Fruit fly (Drosophila melanogaster) whole organism, embryonic: ENCODE results near the gene Gr5a.
A peak's percentile ranks its signal among the peaks of the same experiment; 100 is the strongest.

Experiments used
- Ada2b ChIP-seq: fragments of 200-800 bp; sonication (Bioruptor generic); IDR thresholded peaks from 2 replicates; pipeline ENCODE4 v1.3.6; 2022; ENCODE audit warnings: missing biosample characterization, missing genetic modification characterization
- Aef1 ChIP-seq: fragments of 200-800 bp; sonication (Bioruptor generic); IDR thresholded peaks from 3 replicates; pipeline ENCODE4 v1.3.6; 2022; ENCODE audit warnings: missing biosample characterization, missing genetic modification characterization
- CG11398 ChIP-seq: fragments of 200-800 bp; sonication (Bioruptor generic); optimal IDR thresholded peaks from 2 replicates; lab custom pipeline; 2016; ENCODE audit warnings: missing biosample characterization, missing genetic modification characterization
- CG11723 ChIP-seq: fragments of 200-800 bp; sonication (Bioruptor generic); optimal IDR thresholded peaks from 2 replicates; lab custom pipeline; 2017; ENCODE audit warnings: missing biosample characterization, mild to moderate bottlenecking, missing genetic modification characterization
- CG13296 ChIP-seq: fragments of 200-800 bp; sonication (Bioruptor generic); optimal IDR thresholded peaks from 3 replicates; lab custom pipeline; 2018; ENCODE audit warnings: missing biosample characterization, mild to moderate bottlenecking, missing genetic modification characterization
- CG16815 ChIP-seq: fragments of 200-800 bp; sonication (Bioruptor generic); optimal IDR thresholded peaks from 3 replicates; lab custom pipeline; 2017; ENCODE audit warnings: missing biosample characterization, mild to moderate bottlenecking, missing genetic modification characterization
- CG2129 ChIP-seq: fragments of 200-800 bp; sonication (Bioruptor generic); IDR thresholded peaks from 2 replicates; pipeline ENCODE4 v1.3.6; 2022; ENCODE audit warnings: missing biosample characterization, missing genetic modification characterization; ENCODE audit not compliant: partially characterized antibody
- CG2889 ChIP-seq: fragments of 200-800 bp; sonication (Bioruptor generic); IDR thresholded peaks from 3 replicates; pipeline ENCODE4 v1.3.6; 2022; ENCODE audit warnings: missing biosample characterization, missing genetic modification characterization
- CG34224 ChIP-seq: fragments of 200-800 bp; sonication (Bioruptor generic); IDR thresholded peaks from 3 replicates; pipeline ENCODE4 v1.3.6; 2022; ENCODE audit warnings: missing biosample characterization, missing genetic modification characterization; ENCODE audit not compliant: partially characterized antibody
- CG3838 ChIP-seq: fragments of 200-800 bp; sonication (Bioruptor generic); optimal IDR thresholded peaks from 3 replicates; lab custom pipeline; 2016; ENCODE audit warnings: missing biosample characterization, missing genetic modification characterization
- CG43689 ChIP-seq: fragments of 200-800 bp; sonication (Bioruptor generic); IDR thresholded peaks from 2 replicates; pipeline ENCODE4 v1.3.6; 2022; ENCODE audit warnings: missing biosample characterization, missing genetic modification characterization
- CG4820 ChIP-seq: fragments of 200-800 bp; sonication (Bioruptor generic); optimal IDR thresholded peaks from 3 replicates; lab custom pipeline; 2016; ENCODE audit warnings: missing biosample characterization, missing genetic modification characterization
- CG6683 ChIP-seq: fragments of 200-800 bp; sonication (Bioruptor generic); optimal IDR thresholded peaks from 2 replicates; lab custom pipeline; 2017; ENCODE audit warnings: missing biosample characterization, mild to moderate bottlenecking, missing genetic modification characterization, missing genetic modification reagents
- CG6765 ChIP-seq: fragments of 200-800 bp; sonication (Bioruptor generic); optimal IDR thresholded peaks from 3 replicates; lab custom pipeline; 2017; ENCODE audit warnings: missing biosample characterization, mild to moderate bottlenecking, missing genetic modification characterization
- CG7928 ChIP-seq: fragments of 200-800 bp; sonication (Bioruptor generic); optimal IDR thresholded peaks from 2 replicates; lab custom pipeline; 2017; ENCODE audit warnings: missing biosample characterization, mild to moderate bottlenecking, missing genetic modification characterization
- CG8089 ChIP-seq: fragments of 200-800 bp; sonication (Bioruptor generic); optimal IDR thresholded peaks from 3 replicates; lab custom pipeline; 2016; ENCODE audit warnings: missing biosample characterization, missing genetic modification characterization
- CG8765 ChIP-seq: fragments of 200-800 bp; sonication (Bioruptor generic); IDR thresholded peaks from 2 replicates; pipeline ENCODE4 v1.3.6; 2022; ENCODE audit warnings: missing biosample characterization, missing genetic modification characterization
- CG8924 ChIP-seq: fragments of 200-800 bp; optimal IDR thresholded peaks from 3 replicates; lab custom pipeline; 2019; ENCODE audit warnings: missing biosample characterization, mild to moderate bottlenecking, missing genetic modification characterization, moderate library complexity
- CoRest ChIP-seq: fragments of 200-800 bp; sonication (Bioruptor generic); optimal IDR thresholded peaks from 3 replicates; lab custom pipeline; 2018; ENCODE audit warnings: missing biosample characterization, mild to moderate bottlenecking, missing genetic modification characterization, moderate library complexity
- D ChIP-seq, 2 experiments: fragments of 200-800 bp in 1 of 2; fragments of >200 bp in 1 of 2; sonication (Bioruptor generic) in 1 of 2; optimal IDR thresholded peaks; 2 replicates in 1 of 2; 3 replicates in 1 of 2; lab custom pipeline; 2017; ENCODE audit warnings: mild to moderate bottlenecking in 1 of 2, missing biosample characterization in 1 of 2, missing genetic modification characterization in 1 of 2, missing genetic modification reagents in 1 of 2
- Dad ChIP-seq: fragments of 200-800 bp; sonication (Bioruptor generic); optimal IDR thresholded peaks from 3 replicates; lab custom pipeline; 2016; ENCODE audit warnings: missing biosample characterization, missing genetic modification characterization
- Dip3 ChIP-seq: fragments of 200-800 bp; sonication (Bioruptor generic); optimal IDR thresholded peaks from 3 replicates; lab custom pipeline; 2016; ENCODE audit warnings: missing biosample characterization, missing genetic modification characterization
- Doc3 ChIP-seq: fragments of 200-800 bp; sonication (Bioruptor generic); IDR thresholded peaks from 3 replicates; pipeline ENCODE4 v1.3.6; 2022; ENCODE audit warnings: missing biosample characterization, missing genetic modification characterization; ENCODE audit not compliant: partially characterized antibody
- Drgx ChIP-seq: fragments of 200-800 bp; sonication (Bioruptor generic); IDR thresholded peaks from 2 replicates; pipeline ENCODE4 v1.3.6; 2022; ENCODE audit warnings: missing biosample characterization, missing genetic modification characterization
- Fer2 ChIP-seq: fragments of 200-800 bp; sonication (Bioruptor generic); optimal IDR thresholded peaks from 2 replicates; lab custom pipeline; 2018; ENCODE audit warnings: missing biosample characterization, mild to moderate bottlenecking, missing genetic modification characterization, moderate library complexity
- Lim3 ChIP-seq: fragments of 200-800 bp; sonication (Bioruptor generic); IDR thresholded peaks from 2 replicates; pipeline ENCODE4 v1.3.6; 2022; ENCODE audit warnings: missing biosample characterization, missing genetic modification characterization
- Lpt ChIP-seq: fragments of >200 bp; optimal IDR thresholded peaks from 2 replicates; lab custom pipeline; 2018; ENCODE audit warnings: missing biosample characterization, missing genetic modification characterization
- MTF-1 ChIP-seq: fragments of 200-800 bp; sonication (Bioruptor generic); optimal IDR thresholded peaks from 2 replicates; lab custom pipeline; 2018; ENCODE audit warnings: missing biosample characterization, mild to moderate bottlenecking, missing genetic modification characterization, borderline replicate concordance
- Neu2 ChIP-seq: fragments of 200-800 bp; sonication (Bioruptor generic); optimal IDR thresholded peaks from 3 replicates; lab custom pipeline; 2016; ENCODE audit warnings: missing biosample characterization, missing genetic modification characterization, borderline replicate concordance
- Scr ChIP-seq: fragments of 200-800 bp; sonication (Bioruptor generic); IDR thresholded peaks from 2 replicates; pipeline ENCODE4 v1.3.6; 2022; ENCODE audit warnings: missing biosample characterization, missing genetic modification characterization; ENCODE audit not compliant: partially characterized antibody
- Sry-δ ChIP-seq: fragments of 200-800 bp; sonication (Bioruptor generic); optimal IDR thresholded peaks from 2 replicates; lab custom pipeline; 2016; ENCODE audit warnings: missing biosample characterization, missing genetic modification characterization
- YL-1 ChIP-seq: fragments of 200-800 bp; sonication (Bioruptor generic); optimal IDR thresholded peaks from 3 replicates; lab custom pipeline; 2017; ENCODE audit warnings: missing biosample characterization, mild to moderate bottlenecking, missing genetic modification characterization
- ap ChIP-seq: fragments of 200-800 bp; sonication (Bioruptor generic); IDR thresholded peaks from 2 replicates; pipeline ENCODE4 v1.3.6; 2022; ENCODE audit warnings: missing biosample characterization, missing genetic modification characterization
- bab2 ChIP-seq: fragments of 200-800 bp; sonication (Bioruptor generic); optimal IDR thresholded peaks from 2 replicates; lab custom pipeline; 2016; ENCODE audit warnings: missing biosample characterization, missing genetic modification characterization
- chn ChIP-seq: fragments of 200-800 bp; sonication (Bioruptor generic); optimal IDR thresholded peaks from 2 replicates; lab custom pipeline; 2016; ENCODE audit warnings: missing biosample characterization, missing genetic modification characterization
- crc ChIP-seq: fragments of 200-800 bp; sonication (Bioruptor generic); optimal IDR thresholded peaks from 2 replicates; lab custom pipeline; 2016; ENCODE audit warnings: missing biosample characterization, missing genetic modification characterization
- en ChIP-seq: fragments of 200-800 bp; sonication (Bioruptor generic); optimal IDR thresholded peaks from 2 replicates; lab custom pipeline; 2016; ENCODE audit warnings: missing biosample characterization, missing genetic modification characterization
- eve ChIP-seq, 2 experiments: fragments of >200 bp; optimal IDR thresholded peaks; 2 replicates each; lab custom pipeline; 2017; ENCODE audit warnings: missing biosample characterization in 2 of 2, missing genetic modification characterization in 2 of 2
- gcm ChIP-seq: fragments of 200-800 bp; sonication (Bioruptor generic); optimal IDR thresholded peaks from 2 replicates; lab custom pipeline; 2019; ENCODE audit warnings: missing biosample characterization, mild to moderate bottlenecking, missing genetic modification characterization, moderate library complexity
- gro ChIP-seq: fragments of 200-800 bp; sonication (Bioruptor generic); optimal IDR thresholded peaks from 2 replicates; lab custom pipeline; 2016; ENCODE audit warnings: missing biosample characterization, missing genetic modification characterization
- h ChIP-seq: fragments of >200 bp; optimal IDR thresholded peaks from 2 replicates; lab custom pipeline; 2017
- her ChIP-seq: fragments of 200-800 bp; sonication (Bioruptor generic); optimal IDR thresholded peaks from 2 replicates; lab custom pipeline; 2016; ENCODE audit warnings: missing biosample characterization, missing genetic modification characterization
- hth ChIP-seq: fragments of >200 bp; optimal IDR thresholded peaks from 2 replicates; lab custom pipeline; 2017; ENCODE audit warnings: inconsistent platforms
- lola ChIP-seq, 3 experiments: fragments of >200 bp in 2 of 3; fragments of 200-800 bp in 1 of 3; sonication (Bioruptor generic) in 1 of 3; optimal IDR thresholded peaks; 2 replicates each; lab custom pipeline; 2017 to 2019; ENCODE audit warnings: missing biosample characterization in 3 of 3, missing genetic modification characterization in 3 of 3, mild to moderate bottlenecking in 1 of 3, moderate library complexity in 1 of 3
- p53 ChIP-seq: fragments of 200-800 bp; sonication (Bioruptor generic); optimal IDR thresholded peaks from 2 replicates; lab custom pipeline; 2016; ENCODE audit warnings: missing biosample characterization, missing genetic modification characterization
- run ChIP-seq: fragments of 200-800 bp; sonication (Bioruptor generic); optimal IDR thresholded peaks from 3 replicates; lab custom pipeline; 2018; ENCODE audit warnings: missing biosample characterization, mild to moderate bottlenecking, missing genetic modification characterization
- schlank ChIP-seq: fragments of 200-800 bp; sonication (Bioruptor generic); optimal IDR thresholded peaks from 2 replicates; lab custom pipeline; 2018; ENCODE audit warnings: missing biosample characterization, mild to moderate bottlenecking, missing genetic modification characterization
- sens-2 ChIP-seq: fragments of 200-800 bp; sonication (Bioruptor generic); IDR thresholded peaks from 2 replicates; pipeline ENCODE4 v1.3.6; 2022; ENCODE audit warnings: missing biosample characterization, missing genetic modification characterization
- tup ChIP-seq: fragments of 200-800 bp; sonication (Bioruptor generic); optimal IDR thresholded peaks from 2 replicates; lab custom pipeline; 2016; ENCODE audit warnings: missing biosample characterization, mild to moderate bottlenecking, missing genetic modification characterization, moderate library complexity
- vnd ChIP-seq: fragments of 200-800 bp; sonication (Bioruptor generic); IDR thresholded peaks from 3 replicates; pipeline ENCODE4 v1.3.6; 2022; ENCODE audit warnings: missing biosample characterization, missing genetic modification characterization; ENCODE audit not compliant: partially characterized antibody
- zen ChIP-seq: fragments of 200-800 bp; sonication (Bioruptor generic); optimal IDR thresholded peaks from 3 replicates; lab custom pipeline; 2018; ENCODE audit warnings: missing biosample characterization, mild to moderate bottlenecking, missing genetic modification characterization, moderate library complexity

The Gr5a gene

DNA sequence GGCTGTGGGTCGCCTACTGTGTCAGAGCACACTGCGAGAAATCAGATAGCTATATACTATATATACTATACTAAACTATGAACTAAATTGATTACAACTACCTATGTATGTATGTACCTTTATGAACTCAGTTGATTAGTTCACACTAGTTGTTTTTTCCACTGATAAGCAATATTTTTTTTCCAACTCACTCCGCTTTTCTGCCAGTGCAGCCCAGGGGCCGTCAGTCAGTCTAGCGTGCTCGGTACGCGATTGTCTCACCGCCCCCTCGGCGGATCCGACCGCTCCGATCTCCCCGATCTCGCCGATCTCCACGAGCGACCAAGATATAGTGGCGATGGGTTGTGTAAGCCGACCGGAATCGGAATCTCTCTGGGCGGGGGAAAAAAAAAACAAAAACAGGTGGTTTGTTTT, 25.5 kb downstream of the Gr5a start (continued):
- TF ChIP-seq CG6765 (GFP tag; lab: Kevin White, UChicago) (peak; percentile 68), CG43689 (GFP tag; lab: Robert Waterston, UW) (peak; percentile 78), Aef1 (peak; percentile 90), Fer2 (peak; percentile 47), YL-1 (GFP tag; lab: Kevin White, UChicago) (no peak), gro (peak; percentile 81), vnd (GFP tag; lab: Robert Waterston, UW) (no peak), CG8765 (GFP tag; lab: Robert Waterston, UW) (peak; percentile 47), p53 (peak; percentile 26), her (GFP tag; lab: Kevin White, UChicago) (peak; percentile 38), eve (GFP tag; optimal IDR thresholded peaks at IDR 0.05; lab: Kevin White, UChicago) (no peak), MTF-1 (peak; percentile 34), CG3838 (GFP tag; lab: Kevin White, UChicago) (peak; percentile 23), CG11723 (GFP tag; lab: Kevin White, UChicago) (peak; percentile 37), tup (GFP tag; lab: Kevin White, UChicago) (peak; percentile 65), Lpt (GFP tag; lab: Kevin White, UChicago) (no peak), run (tag; lab: Kevin White, UChicago) (peak; percentile 74), Dip3 (GFP tag; lab: Kevin White, UChicago) (peak; percentile 53), ap (peak; percentile 80), gcm (GFP tag; lab: Kevin White, UChicago) (peak; percentile 64), lola (GFP tag; optimal IDR thresholded peaks at IDR 0.05; lab: Kevin White, UChicago) (no peak), CG34224 (GFP tag; lab: Robert Waterston, UW) (no peak), CG4820 (GFP tag; lab: Kevin White, UChicago) (peak; percentile 84), Dad (GFP tag; lab: Kevin White, UChicago) (peak; percentile 66), Sry-δ (GFP tag; lab: Kevin White, UChicago) (peak; percentile 30), bab2 (GFP tag; lab: Kevin White, UChicago) (peak; percentile 45), Neu2 (GFP tag; lab: Kevin White, UChicago) (no peak), Drgx (peak; percentile 95), CG7928 (GFP tag; lab: Kevin White, UChicago) (peak; percentile 58), schlank (tag; lab: Kevin White, UChicago) (peak; percentile 67), Scr (no peak), CG2889 (peak; percentile 83), en (GFP tag; lab: Kevin White, UChicago) (no peak), sens-2 (GFP tag; lab: Robert Waterston, UW) (peak; percentile 42; the same call in 1 of the 2 replicates), Lim3 (GFP tag; lab: Robert Waterston, UW) (peak; percentile 57; the same call in 1 of the 2 replicates), CoRest (peak; percentile 82), CG8924 (peak; percentile 88), chn (GFP tag; lab: Kevin White, UChicago) (peak; percentile 22), Ada2b (GFP tag; lab: Robert Waterston, UW) (peak; percentile 93), D (optimal IDR thresholded peaks at IDR 0.05; lab: Kevin White, UChicago) (no peak), D (GFP tag; optimal IDR thresholded peaks at IDR 0.05; lab: Kevin White, UChicago) (peak; percentile 70), Doc3 (GFP tag; lab: Robert Waterston, UW) (no peak), CG13296 (peak; percentile 80), CG6683 (GFP tag; lab: Kevin White, UChicago) (peak; percentile 74), CG8089 (GFP tag; lab: Kevin White, UChicago) (peak; percentile 13), CG2129 (GFP tag; lab: Robert Waterston, UW) (no peak), crc (GFP tag; lab: Kevin White, UChicago) (peak; percentile 37), CG16815 (GFP tag; lab: Kevin White, UChicago) (peak; percentile 42), hth (no peak), h (lab: Kevin White, UChicago) (no peak), CG11398 (GFP tag; lab: Kevin White, UChicago) (no peak), zen (tag; lab: Kevin White, UChicago) (peak; percentile 66)
